Fruit fly (Drosophila melanogaster) whole organism, embryonic: ENCODE measurements around the gene CG12078.

Experiments
- CG13424 ChIP-seq: fragments of 200-800 bp; sonication (Bioruptor generic); optimal IDR thresholded peaks from 2 replicates; lab custom pipeline; 2019; ENCODE audit warnings: missing biosample characterization, mild to moderate bottlenecking, missing genetic modification characterization, moderate library complexity
- CG14441 ChIP-seq: fragments of 200-800 bp; sonication (Bioruptor generic); IDR thresholded peaks from 2 replicates; pipeline ENCODE4 v1.3.6; 2022; ENCODE audit warnings: missing biosample characterization, missing genetic modification characterization
- CkIIα-i1 ChIP-seq: fragments of 200-800 bp; sonication (Bioruptor generic); IDR thresholded peaks from 2 replicates; pipeline ENCODE4 v1.3.6; 2022; ENCODE audit warnings: missing biosample characterization, missing genetic modification characterization
- mirr ChIP-seq: fragments of 200-800 bp; sonication (Bioruptor generic); optimal IDR thresholded peaks from 3 replicates; lab custom pipeline; 2018; ENCODE audit warnings: missing biosample characterization, mild to moderate bottlenecking, missing genetic modification characterization
- psq ChIP-seq: fragments of 200-800 bp; sonication (Bioruptor generic); optimal IDR thresholded peaks from 2 replicates; lab custom pipeline; 2017; ENCODE audit warnings: missing biosample characterization, missing genetic modification characterization

- TF ChIP-seq psq (GFP tag; lab: Kevin White, UChicago) (no peak), CG14441 (GFP tag; lab: Robert Waterston, UW) (no peak), CG13424 (tag; lab: Kevin White, UChicago) (no peak), CkIIα-i1 (GFP tag; lab: Robert Waterston, UW) (no peak), mirr (GFP tag; lab: Kevin White, UChicago) (no peak)
Measured at dm6 chr3L:3284900-3285299, 40.8 kb upstream of the CG12078 start.
